Fruit fly (Drosophila melanogaster) whole organism, prepupa: Measurements from ENCODE around the gene pip.

ENCODE experiments used
- Blimp-1 ChIP-seq: fragments of 200-800 bp; sonication (Bioruptor generic); optimal IDR thresholded peaks from 3 replicates; lab custom pipeline; 2017; ENCODE audit warnings: missing biosample characterization, missing genetic modification characterization, mild to moderate bottlenecking, moderate library complexity, missing genetic modification reagents
- CG10631 ChIP-seq: fragments of 200-800 bp; sonication (Bioruptor generic); optimal IDR thresholded peaks from 2 replicates; lab custom pipeline; 2016; ENCODE audit warnings: missing biosample characterization, missing genetic modification characterization
- CG10669 ChIP-seq: fragments of 200-800 bp; sonication (Bioruptor generic); optimal IDR thresholded peaks from 3 replicates; lab custom pipeline; 2018; ENCODE audit warnings: missing biosample characterization, mild to moderate bottlenecking, missing genetic modification characterization, moderate library complexity
- CG11294 ChIP-seq: fragments of 200-800 bp; sonication (Bioruptor generic); IDR thresholded peaks from 2 replicates; pipeline ENCODE4 v1.3.6; 2022; ENCODE audit warnings: missing biosample characterization, missing genetic modification characterization
- CG11762 ChIP-seq: fragments of 200-800 bp; sonication (Bioruptor generic); optimal IDR thresholded peaks from 3 replicates; lab custom pipeline; 2016; ENCODE audit warnings: missing biosample characterization, missing genetic modification characterization; ENCODE audit not compliant: insufficient read depth
- CG1621 ChIP-seq: fragments of 200-800 bp; sonication (Bioruptor generic); optimal IDR thresholded peaks from 3 replicates; lab custom pipeline; 2018; ENCODE audit warnings: missing biosample characterization, mild to moderate bottlenecking, missing genetic modification characterization
- CG16779 ChIP-seq: fragments of 200-800 bp; sonication (Bioruptor generic); optimal IDR thresholded peaks from 3 replicates; lab custom pipeline; 2017; ENCODE audit warnings: missing biosample characterization, mild to moderate bottlenecking, missing genetic modification characterization
- CG3032 ChIP-seq: fragments of 200-800 bp; optimal IDR thresholded peaks from 2 replicates; lab custom pipeline; 2019; ENCODE audit warnings: missing biosample characterization, mild to moderate bottlenecking, missing genetic modification characterization, moderate library complexity
- CG31627 ChIP-seq: fragments of 200-800 bp; sonication (Bioruptor generic); optimal IDR thresholded peaks from 3 replicates; lab custom pipeline; 2016; ENCODE audit warnings: missing biosample characterization, missing genetic modification characterization
- CG32006 ChIP-seq: fragments of 200-800 bp; sonication (Bioruptor generic); optimal IDR thresholded peaks from 3 replicates; lab custom pipeline; 2017; ENCODE audit warnings: missing biosample characterization, mild to moderate bottlenecking, missing genetic modification characterization
- CG3919 ChIP-seq: fragments of 200-800 bp; sonication (Bioruptor generic); optimal IDR thresholded peaks from 3 replicates; lab custom pipeline; 2016; ENCODE audit warnings: missing biosample characterization, missing genetic modification characterization
- CG4318 ChIP-seq: fragments of 200-800 bp; sonication (Bioruptor generic); optimal IDR thresholded peaks from 3 replicates; lab custom pipeline; 2017; ENCODE audit warnings: missing biosample characterization, mild to moderate bottlenecking, missing genetic modification characterization
- CG6163 ChIP-seq: fragments of 200-800 bp; sonication (Bioruptor generic); IDR thresholded peaks from 3 replicates; pipeline ENCODE4 v1.3.6; 2022; ENCODE audit warnings: missing biosample characterization, missing genetic modification characterization
- CG6276 ChIP-seq: fragments of 200-800 bp; sonication (Bioruptor generic); optimal IDR thresholded peaks from 2 replicates; lab custom pipeline; 2017; ENCODE audit warnings: missing biosample characterization, mild to moderate bottlenecking, missing genetic modification characterization
- CG6808 ChIP-seq: fragments of 200-800 bp; sonication (Bioruptor generic); optimal IDR thresholded peaks from 3 replicates; lab custom pipeline; 2017; ENCODE audit warnings: missing biosample characterization, missing genetic modification characterization, mild to moderate bottlenecking, moderate library complexity, missing genetic modification reagents
- CG6854 ChIP-seq: fragments of 200-800 bp; sonication (Bioruptor generic); optimal IDR thresholded peaks from 2 replicates; lab custom pipeline; 2017; ENCODE audit warnings: missing biosample characterization, mild to moderate bottlenecking, missing genetic modification characterization
- CG7368 ChIP-seq: fragments of 200-800 bp; sonication (Bioruptor generic); optimal IDR thresholded peaks from 3 replicates; lab custom pipeline; 2016; ENCODE audit warnings: missing biosample characterization, missing genetic modification characterization
- CG8119 ChIP-seq: fragments of 200-800 bp; sonication (Bioruptor generic); IDR thresholded peaks from 3 replicates; pipeline ENCODE4 v1.3.6; 2022; ENCODE audit warnings: missing biosample characterization, missing genetic modification characterization
- CG8319 ChIP-seq: fragments of 200-800 bp; sonication (Bioruptor generic); optimal IDR thresholded peaks from 3 replicates; lab custom pipeline; 2016; ENCODE audit warnings: missing biosample characterization, missing genetic modification characterization
- CG8632 ChIP-seq: fragments of 200-800 bp; sonication (Bioruptor generic); optimal IDR thresholded peaks from 3 replicates; lab custom pipeline; 2016; ENCODE audit warnings: missing biosample characterization, missing genetic modification characterization
- CG9139 ChIP-seq: fragments of 200-800 bp; sonication (Bioruptor generic); optimal IDR thresholded peaks from 3 replicates; lab custom pipeline; 2017; ENCODE audit warnings: missing biosample characterization, mild to moderate bottlenecking, missing genetic modification characterization
- Eip75B ChIP-seq: fragments of 200-800 bp; sonication (Bioruptor generic); optimal IDR thresholded peaks from 3 replicates; lab custom pipeline; 2016; ENCODE audit warnings: missing biosample characterization, missing genetic modification characterization
- Eip78C ChIP-seq: fragments of 200-800 bp; sonication (Bioruptor generic); peaks from one replicate; lab custom pipeline; 2016; ENCODE audit warnings: missing biosample characterization, missing genetic modification characterization
- Eip93F ChIP-seq: fragments of 200-800 bp; sonication (Bioruptor generic); optimal IDR thresholded peaks from 2 replicates; lab custom pipeline; 2016; ENCODE audit warnings: missing biosample characterization, mild to moderate bottlenecking, missing genetic modification characterization
- Ets21C ChIP-seq: fragments of 200-800 bp; sonication (Bioruptor generic); optimal IDR thresholded peaks from 3 replicates; lab custom pipeline; 2016; ENCODE audit warnings: missing biosample characterization, missing genetic modification characterization
- Ets96B ChIP-seq: fragments of 200-800 bp; optimal IDR thresholded peaks from 2 replicates; lab custom pipeline; 2019; ENCODE audit warnings: missing biosample characterization, mild to moderate bottlenecking, missing genetic modification characterization, moderate library complexity
- Gug ChIP-seq: fragments of 200-800 bp; sonication (Bioruptor generic); IDR thresholded peaks from 2 replicates; pipeline ENCODE4 v1.3.6; 2022; ENCODE audit warnings: missing biosample characterization, missing genetic modification characterization
- Hr39 ChIP-seq: fragments of 200-800 bp; sonication (Bioruptor generic); optimal IDR thresholded peaks from 2 replicates; lab custom pipeline; 2016; ENCODE audit warnings: missing biosample characterization, missing genetic modification characterization
- Hr4 ChIP-seq: fragments of 200-800 bp; sonication (Bioruptor generic); optimal IDR thresholded peaks from 3 replicates; lab custom pipeline; 2016; ENCODE audit warnings: missing biosample characterization, missing genetic modification characterization
- Lpt ChIP-seq: fragments of 200-800 bp; sonication (Bioruptor generic); optimal IDR thresholded peaks from 3 replicates; lab custom pipeline; 2016; ENCODE audit warnings: missing biosample characterization, missing genetic modification characterization
- OdsH ChIP-seq: fragments of 200-800 bp; sonication (Bioruptor generic); optimal IDR thresholded peaks from 3 replicates; lab custom pipeline; 2016; ENCODE audit warnings: missing biosample characterization, missing genetic modification characterization
- Smox ChIP-seq: fragments of 200-800 bp; sonication (Bioruptor generic); optimal IDR thresholded peaks from 3 replicates; lab custom pipeline; 2016; ENCODE audit warnings: missing biosample characterization, missing genetic modification characterization
- Sox102F ChIP-seq: fragments of 200-800 bp; sonication (Bioruptor generic); optimal IDR thresholded peaks from 2 replicates; lab custom pipeline; 2016; ENCODE audit warnings: missing biosample characterization, mild to moderate bottlenecking, missing genetic modification characterization
- Sox14 ChIP-seq: fragments of 200-800 bp; sonication (Bioruptor generic); optimal IDR thresholded peaks from 3 replicates; lab custom pipeline; 2016; ENCODE audit warnings: missing biosample characterization, missing genetic modification characterization
- achi ChIP-seq: fragments of 200-800 bp; sonication (Bioruptor generic); optimal IDR thresholded peaks from 3 replicates; lab custom pipeline; 2016; ENCODE audit warnings: missing biosample characterization, missing genetic modification characterization
- cyc ChIP-seq: fragments of 200-800 bp; sonication (Bioruptor generic); optimal IDR thresholded peaks from 3 replicates; lab custom pipeline; 2016; ENCODE audit warnings: missing biosample characterization, missing genetic modification characterization
- dac ChIP-seq: fragments of 200-800 bp; sonication (Bioruptor generic); optimal IDR thresholded peaks from 2 replicates; lab custom pipeline; 2017; ENCODE audit warnings: missing biosample characterization, mild to moderate bottlenecking, missing genetic modification characterization
- eg ChIP-seq: fragments of 200-800 bp; sonication (Bioruptor generic); IDR thresholded peaks from 3 replicates; pipeline ENCODE4 v1.3.6; 2022; ENCODE audit warnings: missing biosample characterization, missing genetic modification characterization
- fkh ChIP-seq: fragments of 200-800 bp; sonication (Bioruptor generic); optimal IDR thresholded peaks from 3 replicates; lab custom pipeline; 2017; ENCODE audit warnings: missing biosample characterization, mild to moderate bottlenecking, missing genetic modification characterization, moderate library complexity
- lz ChIP-seq: fragments of 200-800 bp; sonication (Bioruptor generic); optimal IDR thresholded peaks from 3 replicates; lab custom pipeline; 2016; ENCODE audit warnings: missing biosample characterization, missing genetic modification characterization
- pdm3 ChIP-seq: fragments of 200-800 bp; sonication (Bioruptor generic); optimal IDR thresholded peaks from 3 replicates; lab custom pipeline; 2016; ENCODE audit warnings: missing biosample characterization, missing genetic modification characterization
- salr ChIP-seq, 2 experiments: fragments of 200-800 bp; sonication (Bioruptor generic); optimal IDR thresholded peaks; 3 replicates each; lab custom pipeline; 2016 to 2018; ENCODE audit warnings: missing biosample characterization in 2 of 2, missing genetic modification characterization in 2 of 2, mild to moderate bottlenecking in 1 of 2
- ss ChIP-seq, 2 experiments: fragments of 200-800 bp; sonication (Bioruptor generic); optimal IDR thresholded peaks; 2 replicates in 1 of 2; 3 replicates in 1 of 2; lab custom pipeline; 2017 to 2018; ENCODE audit warnings: mild to moderate bottlenecking in 2 of 2, missing biosample characterization in 2 of 2, missing genetic modification characterization in 2 of 2, moderate library complexity in 1 of 2
- svp ChIP-seq: fragments of 200-800 bp; sonication (Bioruptor generic); peaks from one replicate; lab custom pipeline; 2016; ENCODE audit warnings: missing biosample characterization, missing genetic modification characterization
- topi ChIP-seq: fragments of 200-800 bp; sonication (Bioruptor generic); optimal IDR thresholded peaks from 3 replicates; lab custom pipeline; 2016; ENCODE audit warnings: missing biosample characterization, missing genetic modification characterization
- vri ChIP-seq: fragments of 200-800 bp; sonication (Bioruptor generic); optimal IDR thresholded peaks from 3 replicates; lab custom pipeline; 2016; ENCODE audit warnings: missing biosample characterization, mild to moderate bottlenecking, missing genetic modification characterization

The pip gene

DNA sequence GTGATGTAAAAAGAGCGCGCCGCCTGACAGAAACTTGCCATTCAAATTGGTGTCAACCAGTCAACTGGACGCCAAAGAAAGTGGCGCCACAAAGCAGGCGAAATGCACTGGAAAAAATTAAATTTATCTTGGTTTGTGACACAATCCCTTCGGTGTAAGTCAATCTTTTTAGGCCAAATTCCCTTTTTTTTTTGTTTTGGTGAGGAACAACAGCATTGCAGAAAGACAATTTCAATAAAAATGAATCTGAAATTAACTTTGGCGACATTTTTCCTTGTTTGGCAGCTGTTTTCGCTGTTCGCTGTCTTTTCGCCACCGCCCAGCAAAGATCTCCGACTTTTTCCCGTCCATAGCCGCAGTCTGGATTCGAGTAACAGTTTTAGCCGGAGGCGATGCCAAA lies 7.9 kb downstream of the pip start (continued):
- TF ChIP-seq Ets21C (GFP tag; lab: Kevin White, UChicago), result no peak
- no peak for TF ChIP-seq CG9139 (GFP tag; lab: Kevin White, UChicago)
- TF ChIP-seq CG6808, result no peak
- peak; percentile 17 for TF ChIP-seq CG8632
- no peak for TF ChIP-seq Smox (GFP tag; lab: Kevin White, UChicago)
- peak in 1 of 2 experiments; percentile 37 for TF ChIP-seq salr (GFP tag; optimal IDR thresholded peaks at IDR 0.05; lab: Kevin White, UChicago)
- TF ChIP-seq topi (GFP tag; lab: Kevin White, UChicago), result no peak
- peak; percentile 48 for TF ChIP-seq pdm3 (GFP tag; lab: Kevin White, UChicago)
- no peak for TF ChIP-seq vri (GFP tag; lab: Kevin White, UChicago)
- TF ChIP-seq svp, result peak; percentile 51
- TF ChIP-seq CG16779, result no peak
- no peak for TF ChIP-seq CG11762
- TF ChIP-seq fkh, result no peak
- TF ChIP-seq Hr39 (GFP tag; lab: Kevin White, UChicago), result no peak
- TF ChIP-seq ss (GFP tag; optimal IDR thresholded peaks at IDR 0.05; lab: Kevin White, UChicago), result no peak
- TF ChIP-seq CG1621 (tag; lab: Kevin White, UChicago), result no peak
- peak; percentile 77 for TF ChIP-seq CG8119 (GFP tag; lab: Robert Waterston, UW)
- TF ChIP-seq Blimp-1 (GFP tag; lab: Kevin White, UChicago), result no peak
- peak; percentile 20 for TF ChIP-seq CG8319 (GFP tag; lab: Kevin White, UChicago)
- no peak for TF ChIP-seq Sox14 (GFP tag; lab: Kevin White, UChicago)
- TF ChIP-seq Sox102F (GFP tag; lab: Kevin White, UChicago), result no peak
- 0 out of 2 replicates have a peak, but pooled peaks have one; percentile 22 for TF ChIP-seq Gug (GFP tag; lab: Robert Waterston, UW)
- no peak for TF ChIP-seq Ets96B
- TF ChIP-seq dac (GFP tag; lab: Kevin White, UChicago), result peak; percentile 86
- peak; percentile 45 for TF ChIP-seq CG3919
- TF ChIP-seq CG3032, result no peak
- TF ChIP-seq achi (GFP tag; lab: Kevin White, UChicago), result peak; percentile 53
- no peak for TF ChIP-seq CG10631 (GFP tag; lab: Kevin White, UChicago)

DNA sequence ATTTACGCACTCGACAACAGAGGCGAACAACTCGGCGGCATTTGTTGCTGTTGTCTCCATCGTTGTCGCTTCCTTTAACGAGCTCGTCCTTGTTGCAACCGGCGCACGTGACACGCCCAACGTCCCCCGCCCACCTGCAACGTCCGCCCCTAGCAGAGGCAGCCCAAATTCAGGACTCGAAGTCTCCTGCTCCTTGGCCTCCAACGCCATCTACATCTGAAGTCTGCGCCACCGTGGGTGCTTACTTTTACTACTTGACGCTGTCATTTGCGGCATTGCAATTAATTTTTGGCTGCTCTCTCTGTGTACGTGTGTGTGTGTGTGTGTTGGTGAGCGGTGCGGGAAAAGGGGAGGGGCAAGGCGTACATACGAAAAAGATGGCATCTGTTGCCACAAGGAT lies 9.3 kb downstream of the pip start:
- TF ChIP-seq CG11762 (no peak), Smox (GFP tag; lab: Kevin White, UChicago) (no peak), CG7368 (no peak), cyc (GFP tag; lab: Kevin White, UChicago) (no peak), Ets96B (no peak), CG6163 (GFP tag; lab: Robert Waterston, UW) (no peak)

DNA sequence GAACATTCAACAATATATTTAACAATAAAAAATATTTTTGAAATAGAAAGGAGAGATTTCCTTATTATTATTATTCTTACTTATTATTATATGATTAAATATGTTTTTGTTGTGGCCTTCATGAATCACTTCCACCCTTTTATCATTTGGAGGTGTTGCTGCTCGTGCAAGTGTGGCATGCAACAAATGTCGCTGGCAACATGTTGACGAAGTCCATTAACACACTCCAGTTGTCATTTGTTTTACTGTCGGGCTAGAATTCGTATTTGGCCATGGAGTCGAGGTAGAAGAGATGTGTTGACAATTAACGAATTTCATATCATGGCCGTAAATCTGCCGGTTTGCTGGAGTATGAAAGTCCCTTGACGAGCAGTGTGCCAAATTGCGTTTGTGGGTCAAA lies 10.2 kb downstream of the pip start:
- TF ChIP-seq CG6276 (GFP tag; lab: Kevin White, UChicago) (no peak), Hr39 (GFP tag; lab: Kevin White, UChicago) (no peak), CG11762 (no peak), pdm3 (GFP tag; lab: Kevin White, UChicago) (no peak), Eip75B (GFP tag; lab: Kevin White, UChicago) (no peak)

DNA sequence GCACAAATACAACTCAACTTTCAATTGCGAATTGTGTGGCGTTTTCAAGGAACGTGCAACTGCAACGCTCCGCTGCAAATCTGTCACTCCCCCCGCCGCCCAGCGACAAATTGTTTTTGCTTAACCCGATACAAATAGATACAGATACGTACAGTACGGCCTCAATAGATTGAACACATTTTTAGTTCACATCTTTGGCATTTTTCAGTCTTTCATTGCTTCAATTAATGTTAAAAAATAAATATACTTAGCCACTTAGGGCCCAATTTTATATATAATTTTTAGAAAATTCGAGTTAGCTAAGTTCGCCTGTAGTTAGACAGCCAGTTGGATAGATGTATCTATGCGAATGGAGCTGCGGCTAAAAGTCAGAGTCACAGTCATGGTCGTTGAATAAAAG lies 11.4 kb downstream of the pip start:
- TF ChIP-seq cyc (GFP tag; lab: Kevin White, UChicago) (no peak), lz (GFP tag; lab: Kevin White, UChicago) (no peak), CG10631 (GFP tag; lab: Kevin White, UChicago) (peak; percentile 45), Gug (GFP tag; lab: Robert Waterston, UW) (peak; percentile 63), Eip75B (GFP tag; lab: Kevin White, UChicago) (no peak), eg (GFP tag; lab: Robert Waterston, UW) (peak; percentile 87), Hr4 (GFP tag; lab: Kevin White, UChicago) (peak; percentile 80), CG32006 (peak; percentile 77), Ets21C (GFP tag; lab: Kevin White, UChicago) (no peak), CG4318 (GFP tag; lab: Kevin White, UChicago) (peak; percentile 65), CG6854 (GFP tag; lab: Kevin White, UChicago) (no peak), Lpt (GFP tag; lab: Kevin White, UChicago) (peak; percentile 53), CG10669 (GFP tag; lab: Kevin White, UChicago) (no peak), dac (GFP tag; lab: Kevin White, UChicago) (peak; percentile 15), Eip78C (GFP tag; lab: Kevin White, UChicago) (peak; percentile 74), achi (GFP tag; lab: Kevin White, UChicago) (peak; percentile 44), Sox102F (GFP tag; lab: Kevin White, UChicago) (no peak), CG11294 (peak; percentile 74), Hr39 (GFP tag; lab: Kevin White, UChicago) (no peak), Eip93F (GFP tag; lab: Kevin White, UChicago) (no peak), OdsH (GFP tag; lab: Kevin White, UChicago) (peak; percentile 57), CG31627 (GFP tag; lab: Kevin White, UChicago) (no peak), Sox14 (GFP tag; lab: Kevin White, UChicago) (peak; percentile 2)
